Worm (Caenorhabditis elegans) whole organism, L4/young adult: Measurements from ENCODE around the gene srt-24.

Experiments used
- W03F9.2 ChIP-seq: fragments of 150-350 bp; optimal IDR thresholded peaks from 2 replicates; lab custom pipeline; 2014; ENCODE audit warnings: missing biosample characterization, missing genetic modification characterization
- dao-5 ChIP-seq: sonication (generic microtip); optimal IDR thresholded peaks from 2 replicates; lab custom pipeline; 2016; ENCODE audit warnings: missing genotype, missing genetic modification characterization, moderate library complexity, missing compliant biosample characterization
- him-1 ChIP-seq: sonication (generic microtip); optimal IDR thresholded peaks from 2 replicates; lab custom pipeline; 2016; ENCODE audit warnings: missing genotype, missing genetic modification reagents, missing genetic modification characterization, missing compliant biosample characterization

DNA sequence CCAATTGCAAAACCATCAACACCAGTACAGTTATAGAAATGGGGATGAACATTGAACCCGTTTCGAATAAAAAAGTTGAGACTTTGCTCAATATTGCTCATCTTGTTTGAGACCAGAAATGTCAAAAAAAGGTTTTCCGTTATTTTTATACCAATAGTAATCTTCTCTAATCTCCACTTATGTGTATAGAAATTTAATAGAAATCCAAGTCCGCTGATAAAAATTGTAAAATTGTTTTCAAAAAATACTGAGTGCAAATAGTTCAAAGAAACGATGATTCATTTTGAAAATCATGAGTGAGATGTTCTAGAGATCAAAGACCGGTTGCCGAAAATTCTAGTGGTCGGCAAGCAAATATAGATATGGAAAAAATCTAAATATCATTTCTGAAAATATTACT, 11.5 kb downstream of the srt-24 start, which contains the start of gene Y55F3C.10:
- TF ChIP-seq him-1 (tag; lab: Kevin White, UChicago) (no peak), W03F9.2 (tag; lab: Kevin White, UChicago) (no peak), dao-5 (tag; lab: Kevin White, UChicago) (no peak)
